Worm (Caenorhabditis elegans): ENCODE measurements around the gene Y41D4B.6.
A peak's percentile ranks its signal among the peaks of the same experiment; 100 is the strongest.

Y41D4B.6 gene

ce11 chrIV:1659045-1659741 lies 25.6 kb downstream of the Y41D4B.6 start, which contains the start of gene rps-28 (continued):
- TF ChIP-seq fkh-10 (GFP tag; optimal IDR thresholded peaks at IDR 0.05) = peak; percentile 95
- peak; percentile 80 for TF ChIP-seq egl-27 (tag; optimal IDR thresholded peaks at IDR 0.05)
- TF ChIP-seq snpc-4 (tag; optimal IDR thresholded peaks at IDR 0.05) = peak; percentile 94
- peak; percentile 99 for TF ChIP-seq nhr-23 (tag; optimal IDR thresholded peaks at IDR 0.05)
- TF ChIP-seq nhr-237 (tag; optimal IDR thresholded peaks at IDR 0.05) = no peak
- peak in 1 of 2 experiments; percentile 37 for TF ChIP-seq eor-1 (tag; optimal IDR thresholded peaks at IDR 0.05)
- TF ChIP-seq zag-1 (tag; optimal IDR thresholded peaks at IDR 0.05) = peak; percentile 62
- peak; percentile 90 for TF ChIP-seq ceh-82 (tag; optimal IDR thresholded peaks at IDR 0.05)

DNA sequence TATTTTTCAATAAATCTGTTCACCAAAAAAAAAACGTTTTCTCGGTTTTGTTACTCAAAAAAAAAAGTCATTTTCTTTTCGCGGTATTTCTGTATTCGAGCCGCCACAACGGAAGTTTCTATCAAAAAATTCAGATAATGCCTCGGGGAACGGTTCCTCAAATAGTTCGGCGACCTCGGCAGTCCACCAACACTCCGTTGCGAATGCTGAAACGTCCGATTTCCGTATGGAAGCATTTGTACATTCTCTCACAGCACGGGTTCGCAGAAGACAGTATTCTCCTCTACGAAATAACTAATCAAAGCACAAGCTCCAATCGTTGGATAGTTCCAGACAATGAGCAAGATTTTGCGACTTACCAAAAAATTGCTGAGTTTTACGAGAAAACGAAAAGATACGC lies 26.4 kb downstream of the Y41D4B.6 start, which contains the start of gene Y41D4B.4:
Gene Y41D4B.4 (plus strand): TSS at position 133 of the 400 bp plus-strand sequence.
- TF ChIP-seq ztf-11 (tag; optimal IDR thresholded peaks at IDR 0.05) (no peak), fos-1 (tag; optimal IDR thresholded peaks at IDR 0.05) (no peak), lsy-12 (tag; optimal IDR thresholded peaks at IDR 0.05) (no peak), ceh-82 (tag; optimal IDR thresholded peaks at IDR 0.05) (no peak), lin-15B (tag; optimal IDR thresholded peaks at IDR 0.05) (no peak), nhr-12 (tag; optimal IDR thresholded peaks at IDR 0.05) (no peak), ztf-4 (tag; optimal IDR thresholded peaks at IDR 0.05) (no peak), egl-27 (tag; optimal IDR thresholded peaks at IDR 0.05) (no peak), nhr-25 (tag; optimal IDR thresholded peaks at IDR 0.05) (no peak), snpc-4 (tag; optimal IDR thresholded peaks at IDR 0.05) (no peak), jun-1 (tag; optimal IDR thresholded peaks at IDR 0.05) (no peak), nhr-67 (tag; optimal IDR thresholded peaks at IDR 0.05) (no peak), daf-12 (tag; optimal IDR thresholded peaks at IDR 0.05) (no peak), R02D3.7 (tag; optimal IDR thresholded peaks at IDR 0.05) (no peak), ZK546.5 (tag; optimal IDR thresholded peaks at IDR 0.05) (no peak), elt-1 (tag; optimal IDR thresholded peaks at IDR 0.05) (no peak), egl-5 (tag; optimal IDR thresholded peaks at IDR 0.05) (no peak), pqm-1 (tag; optimal IDR thresholded peaks at IDR 0.05) (no peak)

ce11 chrIV:1660735-1661134 lies 27.2 kb downstream of the Y41D4B.6 start:
- TF ChIP-seq mml-1 (tag; optimal IDR thresholded peaks at IDR 0.05) (no peak), nhr-76 (tag; optimal IDR thresholded peaks at IDR 0.05) (no peak), lin-15B (tag; optimal IDR thresholded peaks at IDR 0.05) (no peak), ama-1 (optimal IDR thresholded peaks at IDR 0.05) (no peak), ceh-16 (tag; optimal IDR thresholded peaks at IDR 0.05) (no peak), unc-62 (GFP tag; optimal IDR thresholded peaks at IDR 0.05) (no peak), egl-27 (tag; optimal IDR thresholded peaks at IDR 0.05) (no peak), pqm-1 (tag; optimal IDR thresholded peaks at IDR 0.05) (no peak), nhr-12 (tag; optimal IDR thresholded peaks at IDR 0.05) (no peak), tbx-2 (tag; optimal IDR thresholded peaks at IDR 0.05) (no peak), skn-1 (tag; optimal IDR thresholded peaks at IDR 0.05) (no peak), nhr-237 (tag; optimal IDR thresholded peaks at IDR 0.05) (no peak), fkh-2 (tag; optimal IDR thresholded peaks at IDR 0.05) (no peak)

- TF ChIP-seq elt-1 (tag; optimal IDR thresholded peaks at IDR 0.05) (no peak), zag-1 (tag; optimal IDR thresholded peaks at IDR 0.05) (no peak), nhr-237 (tag; optimal IDR thresholded peaks at IDR 0.05) (no peak), ama-1 (optimal IDR thresholded peaks at IDR 0.05) (no peak), fos-1 (tag; optimal IDR thresholded peaks at IDR 0.05) (no peak), lsy-12 (tag; optimal IDR thresholded peaks at IDR 0.05) (no peak), ZK546.5 (tag; optimal IDR thresholded peaks at IDR 0.05) (no peak), nhr-67 (tag; optimal IDR thresholded peaks at IDR 0.05) (no peak), tbx-2 (tag; optimal IDR thresholded peaks at IDR 0.05) (no peak), sea-2 (GFP tag; optimal IDR thresholded peaks at IDR 0.05) (no peak), lin-39 (tag; optimal IDR thresholded peaks at IDR 0.05) (no peak), aly-2 (tag; optimal IDR thresholded peaks at IDR 0.05) (no peak)
Observed at ce11 chrIV:1662872-1663271, 29.3 kb downstream of the Y41D4B.6 start.

DNA sequence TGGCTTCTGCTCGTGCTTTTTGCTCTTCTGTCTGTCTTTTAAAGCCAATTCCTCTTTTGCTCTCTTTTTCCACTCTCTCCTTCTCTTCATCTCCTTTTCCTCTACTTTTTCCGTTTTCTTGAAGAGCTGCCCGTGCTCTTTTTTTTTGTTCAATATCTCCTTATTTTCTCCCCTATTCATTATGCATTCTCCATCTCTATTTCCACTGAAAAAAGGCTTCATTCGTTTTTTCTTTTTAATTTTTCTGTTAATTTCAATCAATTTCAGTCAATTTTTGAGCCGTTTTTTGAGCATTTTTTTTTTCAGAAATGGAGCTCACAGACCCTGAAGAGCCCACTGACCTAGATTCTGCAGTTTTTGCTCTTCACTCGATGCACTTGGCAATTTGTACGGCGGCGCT lies 38.9 kb downstream of the Y41D4B.6 start, which contains the start of gene Y41D4B.1:
Gene Y41D4B.1 (plus strand): TSS at position 301 of the 400 bp plus-strand sequence.
- TF ChIP-seq unc-62 (GFP tag; optimal IDR thresholded peaks at IDR 0.05) (no peak), fkh-10 (GFP tag; optimal IDR thresholded peaks at IDR 0.05) (peak; percentile 15), elt-2 (tag; optimal IDR thresholded peaks at IDR 0.05) (no peak)
